Fruit fly (Drosophila melanogaster): ENCODE results near the gene CG42713.

The CG42713 gene

dm6 chr2L:8897954-8898713 lies 6.9 kb downstream of the CG42713 start (continued):
- TF ChIP-seq CG4328 (GFP tag; optimal IDR thresholded peaks at IDR 0.05) (peak; percentile 39), CG12219 (GFP tag; optimal IDR thresholded peaks at IDR 0.05) (peak; percentile 39), Fer3 (tag; optimal IDR thresholded peaks at IDR 0.05) (peak; percentile 43), abd-A (tag; optimal IDR thresholded peaks at IDR 0.05) (no peak), oc (tag; optimal IDR thresholded peaks at IDR 0.05) (no peak), lola (GFP tag; optimal IDR thresholded peaks at IDR 0.05) (peak in 1 of 3 experiments; percentile 36), CG18011 (GFP tag; optimal IDR thresholded peaks at IDR 0.05) (no peak), maf-S (GFP tag; optimal IDR thresholded peaks at IDR 0.05) (no peak), Fer2 (tag; optimal IDR thresholded peaks at IDR 0.05) (peak; percentile 20), sob (GFP tag; IDR thresholded peaks at IDR 0.05) (no peak), CG2116 (GFP tag; optimal IDR thresholded peaks at IDR 0.05) (no peak), CG18476 (GFP tag; optimal IDR thresholded peaks at IDR 0.05) (no peak), CG12769 (tag; optimal IDR thresholded peaks at IDR 0.05) (no peak), pho (GFP tag; optimal IDR thresholded peaks at IDR 0.05) (no peak), sim (GFP tag; IDR thresholded peaks at IDR 0.05) (no peak), eyg (GFP tag; optimal IDR thresholded peaks at IDR 0.05) (no peak), CG7963 (GFP tag; IDR thresholded peaks at IDR 0.05; ENCODE audit: partially characterized antibody) (no peak), ac (GFP tag; optimal IDR thresholded peaks at IDR 0.05) (no peak), CG9727 (GFP tag; optimal IDR thresholded peaks at IDR 0.05) (peak; percentile 29), CG34422 (GFP tag; IDR thresholded peaks at IDR 0.05) (peak; percentile 22; the same call in 1 of the 3 replicates), Sin3A (optimal IDR thresholded peaks at IDR 0.05) (no peak), Drgx (GFP tag; IDR thresholded peaks at IDR 0.05) (peak; percentile 60; the same call in 1 of the 2 replicates), p53 (GFP tag; optimal IDR thresholded peaks at IDR 0.05) (no peak), Bgb (GFP tag; IDR thresholded peaks at IDR 0.05; ENCODE audit: partially characterized antibody) (no peak), Camta (GFP tag; optimal IDR thresholded peaks at IDR 0.05) (no peak), Dad (GFP tag; optimal IDR thresholded peaks at IDR 0.05) (no peak), nerfin-2 (GFP tag; IDR thresholded peaks at IDR 0.05; ENCODE audit: partially characterized antibody) (no peak), mirr (GFP tag; optimal IDR thresholded peaks at IDR 0.05) (no peak), pfk (GFP tag; optimal IDR thresholded peaks at IDR 0.05) (no peak), NC2α (GFP tag; optimal IDR thresholded peaks at IDR 0.05) (no peak), Sox100B (GFP tag; optimal IDR thresholded peaks at IDR 0.05) (peak; percentile 49), CG8290 (GFP tag; optimal IDR thresholded peaks at IDR 0.05) (no peak), CG8290 (tag; optimal IDR thresholded peaks at IDR 0.05) (peak in 1 of 2 experiments; percentile 15), Sry-δ (GFP tag; optimal IDR thresholded peaks at IDR 0.05) (no peak), slou (GFP tag; optimal IDR thresholded peaks at IDR 0.05) (no peak), Ets97D (GFP tag; optimal IDR thresholded peaks at IDR 0.05) (no peak), btn (GFP tag; optimal IDR thresholded peaks at IDR 0.05) (no peak), CG11695 (GFP tag; IDR thresholded peaks at IDR 0.05) (0 out of 3 replicates have a peak, but pooled peaks have one; percentile 37), onecut (GFP tag; IDR thresholded peaks at IDR 0.05) (no peak), CG3281 (GFP tag; optimal IDR thresholded peaks at IDR 0.05) (peak; percentile 74), phol (tag; optimal IDR thresholded peaks at IDR 0.05) (peak; percentile 62), CG17568 (GFP tag; optimal IDR thresholded peaks at IDR 0.05) (peak; percentile 42), Bteb2 (GFP tag; optimal IDR thresholded peaks at IDR 0.05) (no peak), CkIIα-i1 (GFP tag; IDR thresholded peaks at IDR 0.05) (no peak), Hr78 (GFP tag; optimal IDR thresholded peaks at IDR 0.05) (no peak), HLH54F (GFP tag; optimal IDR thresholded peaks at IDR 0.05) (peak; percentile 2), bcd (GFP tag; optimal IDR thresholded peaks at IDR 0.05) (peak; percentile 54), mam (GFP tag; optimal IDR thresholded peaks at IDR 0.05) (no peak), vfl (GFP tag; optimal IDR thresholded peaks at IDR 0.05) (no peak), pita (GFP tag; optimal IDR thresholded peaks at IDR 0.05) (no peak)

Data from whole organism, embryonic.